Worm (Caenorhabditis elegans) whole organism, mixed stage, embryonic: ENCODE measurements around the gene fbxa-56.

Source experiments
- blmp-1 ChIP-seq: fragments of 150-350 bp; optimal IDR thresholded peaks from 2 replicates; lab custom pipeline; 2014; ENCODE audit warnings: missing biosample characterization, missing genetic modification characterization
- ces-1 ChIP-seq: fragments of 150-350 bp; optimal IDR thresholded peaks from 2 replicates; lab custom pipeline; 2014; ENCODE audit warnings: missing biosample characterization, missing genetic modification reagents, missing genetic modification characterization
- cnd-1 ChIP-seq: fragments of 200-800 bp; sonication (Bioruptor generic); optimal IDR thresholded peaks from 2 replicates; lab custom pipeline; 2018; ENCODE audit warnings: mild to moderate bottlenecking, missing genetic modification characterization, missing compliant biosample characterization
- elt-1 ChIP-seq: sonication (generic microtip); optimal IDR thresholded peaks from 2 replicates; lab custom pipeline; 2017; ENCODE audit warnings: missing genetic modification characterization, mild to moderate bottlenecking, missing compliant biosample characterization, antibody characterized with exemption, moderate library complexity, borderline replicate concordance; ENCODE audit not compliant: insufficient read depth
- elt-3 ChIP-seq: fragments of 150-350 bp; optimal IDR thresholded peaks from 2 replicates; lab custom pipeline; 2014; ENCODE audit warnings: missing biosample characterization, missing genetic modification characterization
- lsy-2 ChIP-seq: fragments of 150-350 bp; optimal IDR thresholded peaks from 2 replicates; lab custom pipeline; 2014; ENCODE audit warnings: missing biosample characterization, missing genetic modification characterization
- mab-5 ChIP-seq: fragments of 150-350 bp; optimal IDR thresholded peaks from 2 replicates; lab custom pipeline; 2014; ENCODE audit warnings: missing biosample characterization, missing genetic modification characterization
- nhr-28 ChIP-seq: fragments of 150-350 bp; optimal IDR thresholded peaks from 2 replicates; lab custom pipeline; 2014; ENCODE audit warnings: missing biosample characterization, missing genetic modification characterization
- pha-4 ChIP-seq: fragments of 150-350 bp; optimal IDR thresholded peaks from 2 replicates; lab custom pipeline; 2018; ENCODE audit warnings: missing biosample characterization, missing genetic modification reagents, missing genetic modification characterization
- sem-2 ChIP-seq: fragments of 200-800 bp; sonication (Bioruptor generic); optimal IDR thresholded peaks from 2 replicates; lab custom pipeline; 2018; ENCODE audit warnings: mild to moderate bottlenecking, missing genetic modification characterization, missing compliant biosample characterization
- snpc-4 ChIP-seq: fragments of 150-350 bp; optimal IDR thresholded peaks from 2 replicates; lab custom pipeline; 2014; ENCODE audit warnings: missing biosample characterization, missing genetic modification characterization
- tbx-8 ChIP-seq: fragments of 200-800 bp; sonication (Bioruptor generic); optimal IDR thresholded peaks from 2 replicates; lab custom pipeline; 2018; ENCODE audit warnings: mild to moderate bottlenecking, missing genetic modification characterization, moderate library complexity, missing compliant biosample characterization
- unc-39 ChIP-seq: fragments of 150-350 bp; optimal IDR thresholded peaks from 2 replicates; lab custom pipeline; 2014; ENCODE audit warnings: missing biosample characterization, missing genetic modification characterization
- unc-62 ChIP-seq: fragments of 150-350 bp; optimal IDR thresholded peaks from 2 replicates; lab custom pipeline; 2014; ENCODE audit warnings: missing biosample characterization, missing genetic modification reagents, missing genetic modification characterization

ce11 chrIII:916897-917296 lies 21.0 kb downstream of the fbxa-56 start, which contains the start of gene idpp-13:
- TF ChIP-seq lsy-2 (tag; lab: Kevin White, UChicago), result no peak
- no peak for TF ChIP-seq unc-62 (GFP tag; lab: Kevin White, UChicago)
- no peak for TF ChIP-seq mab-5 (tag; lab: Kevin White, UChicago)
- TF ChIP-seq unc-39 (tag; lab: Kevin White, UChicago), result no peak
- TF ChIP-seq snpc-4 (tag; lab: Kevin White, UChicago), result no peak
- no peak for TF ChIP-seq cnd-1 (tag; lab: Kevin White, UChicago)
- TF ChIP-seq blmp-1 (tag; lab: Kevin White, UChicago), result no peak
- no peak for TF ChIP-seq nhr-28 (tag; lab: Kevin White, UChicago)
- no peak for TF ChIP-seq pha-4
- TF ChIP-seq ces-1 (GFP tag; lab: Kevin White, UChicago), result no peak
- no peak for TF ChIP-seq sem-2
- no peak for TF ChIP-seq elt-1
- no peak for TF ChIP-seq tbx-8 (GFP tag; lab: Kevin White, UChicago)
- no peak for TF ChIP-seq elt-3 (tag; lab: Kevin White, UChicago)
